Worm (Caenorhabditis elegans): ENCODE measurements around the gene mcm-5.

The mcm-5 gene

ce11 chrIII:4300989-4301498 lies 10.0 kb upstream of the mcm-5 start, which contains the start of gene R10E4.11:
Gene R10E4.11, minus strand, starts transcription at chrIII:4301039.
- no peak for TF ChIP-seq unc-62 (GFP tag; optimal IDR thresholded peaks at IDR 0.05)

ce11 chrIII:4294153-4294862 lies 3.2 kb upstream of the mcm-5 start, which contains the start of the genes nth-1 and R10E4.7:
Gene nth-1, minus strand, starts transcription at chrIII:4294253.
Gene R10E4.7, plus strand, starts transcription at chrIII:4294812.
- no peak for TF ChIP-seq unc-62 (GFP tag; optimal IDR thresholded peaks at IDR 0.05)

- no peak for TF ChIP-seq unc-62 (GFP tag; optimal IDR thresholded peaks at IDR 0.05)
Measured at ce11 chrIII:4293108-4293507, 2.0 kb upstream of the mcm-5 start, which contains the start of gene R10E4.6. Gene R10E4.6, plus strand, starts transcription at chrIII:4293408.

ce11 chrIII:4289952-4290351 lies 1.1 kb downstream of the mcm-5 start:
- TF ChIP-seq unc-62 (GFP tag; optimal IDR thresholded peaks at IDR 0.05), result no peak

ce11 chrIII:4287379-4287778 lies 3.7 kb downstream of the mcm-5 start, which contains the start of gene R10E4.3:
Gene R10E4.3, minus strand, starts transcription at chrIII:4287479.
- no peak for TF ChIP-seq unc-62 (GFP tag; optimal IDR thresholded peaks at IDR 0.05)

ce11 chrIII:4284732-4285165 lies 6.3 kb downstream of the mcm-5 start:
- no peak for TF ChIP-seq unc-62 (GFP tag; optimal IDR thresholded peaks at IDR 0.05)

ce11 chrIII:4283175-4283574 lies 7.9 kb downstream of the mcm-5 start:
- TF ChIP-seq unc-62 (GFP tag; optimal IDR thresholded peaks at IDR 0.05), result no peak

ce11 chrIII:4281955-4282618 lies 9.0 kb downstream of the mcm-5 start:
- peak; percentile 48 for TF ChIP-seq unc-62 (GFP tag; optimal IDR thresholded peaks at IDR 0.05)

ce11 chrIII:4280215-4281173 lies 10.6 kb downstream of the mcm-5 start, which contains the start of gene sup-26:
Gene sup-26, minus strand, starts transcription at chrIII:4280224.
- TF ChIP-seq unc-62 (GFP tag; optimal IDR thresholded peaks at IDR 0.05), result no peak

ce11 chrIII:4278203-4278602 lies 12.9 kb downstream of the mcm-5 start:
- TF ChIP-seq unc-62 (GFP tag; optimal IDR thresholded peaks at IDR 0.05), result no peak

ce11 chrIII:4277762-4278161 lies 13.3 kb downstream of the mcm-5 start:
- TF ChIP-seq unc-62 (GFP tag; optimal IDR thresholded peaks at IDR 0.05), result no peak

ce11 chrIII:4276277-4276676 lies 14.8 kb downstream of the mcm-5 start:
- TF ChIP-seq unc-62 (GFP tag; optimal IDR thresholded peaks at IDR 0.05), result no peak

ce11 chrIII:4275704-4276103 lies 15.4 kb downstream of the mcm-5 start:
- no peak for TF ChIP-seq unc-62 (GFP tag; optimal IDR thresholded peaks at IDR 0.05)

ce11 chrIII:4274524-4274923 lies 16.5 kb downstream of the mcm-5 start:
- no peak for TF ChIP-seq unc-62 (GFP tag; optimal IDR thresholded peaks at IDR 0.05)

- TF ChIP-seq unc-62 (GFP tag; optimal IDR thresholded peaks at IDR 0.05), result no peak
Measured at ce11 chrIII:4272864-4273263, 18.2 kb downstream of the mcm-5 start.
